Worm (Caenorhabditis elegans) whole organism, late embryonic: ENCODE measurements around the gene wapl-1.

Source experiments
- C08G9.2 ChIP-seq: sonication (generic microtip); optimal IDR thresholded peaks from 2 replicates; lab custom pipeline; 2016; ENCODE audit warnings: mild to moderate bottlenecking, missing genetic modification characterization, moderate library complexity, missing compliant biosample characterization
- T23F11.4 ChIP-seq: fragments of 200-800 bp; sonication (Bioruptor generic); optimal IDR thresholded peaks from 2 replicates; lab custom pipeline; 2018; ENCODE audit warnings: mild to moderate bottlenecking, missing genetic modification characterization, missing compliant biosample characterization
- ceh-18 ChIP-seq: sonication (generic microtip); optimal IDR thresholded peaks from 2 replicates; lab custom pipeline; 2016; ENCODE audit warnings: missing genetic modification characterization, missing compliant biosample characterization
- ceh-24 ChIP-seq: sonication (generic microtip); optimal IDR thresholded peaks from 2 replicates; lab custom pipeline; 2016; ENCODE audit warnings: mild to moderate bottlenecking, missing genetic modification characterization, missing compliant biosample characterization
- ceh-31 ChIP-seq: sonication (generic microtip); optimal IDR thresholded peaks from 2 replicates; lab custom pipeline; 2016; ENCODE audit warnings: missing genetic modification characterization, missing compliant biosample characterization
- ceh-34 ChIP-seq: sonication (generic microtip); optimal IDR thresholded peaks from 2 replicates; lab custom pipeline; 2016; ENCODE audit warnings: mild to moderate bottlenecking, missing genetic modification characterization, missing compliant biosample characterization
- gmeb-2 ChIP-seq: sonication (generic microtip); optimal IDR thresholded peaks from 2 replicates; lab custom pipeline; 2016; ENCODE audit warnings: missing genetic modification characterization, inconsistent platforms, missing compliant biosample characterization
- hlh-13 ChIP-seq: fragments of 200-800 bp; sonication (Bioruptor generic); optimal IDR thresholded peaks from 2 replicates; lab custom pipeline; 2018; ENCODE audit warnings: mild to moderate bottlenecking, missing genetic modification characterization, missing compliant biosample characterization
- hlh-6 ChIP-seq: sonication (generic microtip); optimal IDR thresholded peaks from 2 replicates; lab custom pipeline; 2016; ENCODE audit warnings: missing genotype, missing genetic modification characterization, missing compliant biosample characterization
- hlh-8 ChIP-seq: sonication (generic microtip); optimal IDR thresholded peaks from 2 replicates; lab custom pipeline; 2016; ENCODE audit warnings: missing genotype, missing genetic modification characterization, missing compliant biosample characterization
- lin-11 ChIP-seq: fragments of 200-800 bp; sonication (Bioruptor generic); optimal IDR thresholded peaks from 2 replicates; lab custom pipeline; 2018; ENCODE audit warnings: mild to moderate bottlenecking, missing genetic modification characterization, missing compliant biosample characterization
- pha-2 ChIP-seq: sonication (generic microtip); optimal IDR thresholded peaks from 2 replicates; lab custom pipeline; 2017; ENCODE audit warnings: mild to moderate bottlenecking, missing genetic modification characterization, missing compliant biosample characterization
- sox-2 ChIP-seq: fragments of 200-800 bp; sonication (Bioruptor generic); IDR thresholded peaks from 2 replicates; pipeline ENCODE4 v1.3.6; 2022; ENCODE audit warnings: missing genetic modification reagents, missing genetic modification characterization, missing compliant biosample characterization
- sox-4 ChIP-seq: sonication (generic microtip); optimal IDR thresholded peaks from 2 replicates; lab custom pipeline; 2017; ENCODE audit warnings: mild to moderate bottlenecking, missing genetic modification characterization, inconsistent platforms, missing compliant biosample characterization
- syd-9 ChIP-seq: sonication (generic microtip); optimal IDR thresholded peaks from 2 replicates; lab custom pipeline; 2016; ENCODE audit warnings: mild to moderate bottlenecking, missing genetic modification characterization, moderate library complexity, missing compliant biosample characterization

The wapl-1 gene

DNA sequence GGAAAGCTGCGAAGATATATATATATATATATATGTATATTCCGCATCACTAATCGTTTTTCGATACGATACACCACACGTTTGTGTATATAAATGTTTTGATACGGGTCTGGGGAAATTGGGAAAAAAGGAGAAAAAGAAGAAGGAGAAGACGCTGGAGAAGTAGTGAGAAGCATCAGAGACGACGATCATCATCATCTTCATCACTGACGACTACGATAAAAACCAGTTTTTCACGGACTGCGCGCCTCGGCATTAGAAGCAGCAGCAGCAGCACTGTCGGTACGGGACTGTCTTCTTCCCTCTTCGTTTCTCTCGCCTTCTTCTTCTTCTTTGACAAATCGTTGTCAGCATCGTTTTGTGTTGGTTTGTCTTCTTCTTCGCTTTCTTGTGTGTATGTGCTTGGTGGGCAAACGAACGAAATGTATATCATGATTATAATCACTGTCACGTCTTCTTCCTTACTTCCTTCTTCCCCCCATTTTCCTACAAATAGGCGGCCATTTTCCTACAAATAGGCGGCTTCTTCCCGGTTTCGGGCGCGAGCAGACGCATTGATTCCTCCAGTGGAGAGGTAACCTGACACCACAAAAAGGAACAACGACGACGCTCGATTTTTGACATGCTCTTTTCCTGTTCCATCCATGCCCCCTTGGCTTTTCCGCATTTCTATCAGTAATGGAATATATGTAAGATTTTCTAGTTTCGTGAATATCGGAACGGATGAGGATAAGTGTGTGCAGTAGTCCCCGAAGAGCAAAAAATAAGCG lies 49.3 kb downstream of the wapl-1 start:
- TF ChIP-seq pha-2 (no peak), gmeb-2 (tag; lab: Kevin White, UChicago) (no peak), ceh-31 (tag; lab: Kevin White, UChicago) (no peak), hlh-6 (tag; lab: Kevin White, UChicago) (no peak), hlh-8 (tag; lab: Kevin White, UChicago) (no peak), hlh-13 (GFP tag; lab: Kevin White, UChicago) (no peak), ceh-34 (tag; lab: Kevin White, UChicago) (peak; percentile 95), ceh-18 (no peak), T23F11.4 (GFP tag; lab: Kevin White, UChicago) (no peak)

DNA sequence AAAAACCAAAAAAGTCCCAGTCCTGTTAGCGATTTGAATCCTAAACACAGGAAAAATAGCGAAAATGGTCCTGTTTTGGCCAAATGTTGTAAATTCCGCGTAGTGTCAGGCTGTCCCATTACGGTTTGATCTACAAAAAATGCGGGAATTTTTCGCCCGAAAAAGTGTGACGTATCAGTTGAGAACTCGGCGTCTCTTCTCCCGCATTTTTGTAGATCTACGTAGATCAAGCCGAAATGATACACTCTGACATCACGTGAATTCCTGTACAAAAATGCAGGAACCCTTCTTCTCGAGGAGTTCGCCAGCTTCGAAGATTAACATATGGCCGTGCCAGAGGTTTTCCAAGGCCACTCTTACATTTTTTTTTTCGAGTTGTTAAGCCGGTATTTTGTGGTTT lies 50.0 kb downstream of the wapl-1 start:
- TF ChIP-seq ceh-24 (tag; lab: Kevin White, UChicago) = no peak
- TF ChIP-seq sox-4 (tag; lab: Kevin White, UChicago) = no peak

DNA sequence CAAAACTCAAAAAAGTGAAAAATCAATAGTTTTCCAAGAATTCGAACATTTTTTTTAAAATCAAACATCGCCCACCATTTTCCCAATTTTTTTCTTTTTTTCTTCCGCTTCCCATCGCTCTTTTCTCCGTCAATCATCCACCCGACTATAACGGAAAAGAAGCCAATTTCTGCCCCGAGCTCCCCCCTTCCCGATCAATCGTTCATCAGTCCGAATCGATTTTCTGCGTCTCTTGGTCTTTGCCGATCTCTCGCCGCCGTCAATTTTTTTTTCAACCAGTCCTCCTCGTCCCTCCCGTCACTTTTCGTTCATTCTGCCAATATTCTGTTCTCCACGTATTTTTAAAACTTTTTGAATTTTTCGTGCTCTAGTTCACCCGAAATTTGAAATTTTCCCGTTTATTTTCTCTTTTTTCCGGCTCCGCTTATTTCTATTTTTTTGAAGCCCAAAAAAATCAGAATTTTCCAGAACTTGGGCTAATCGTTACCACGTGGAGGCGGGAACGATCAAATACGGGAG lies 51.5 kb downstream of the wapl-1 start, which contains the start of gene ell-1:
TSS of gene ell-1 (plus strand) at position 469 of the 519 bp plus-strand sequence.
- TF ChIP-seq sox-4 (tag; lab: Kevin White, UChicago) (no peak), sox-2 (no peak), C08G9.2 (peak; percentile 11), lin-11 (tag; lab: Kevin White, UChicago) (no peak)

DNA sequence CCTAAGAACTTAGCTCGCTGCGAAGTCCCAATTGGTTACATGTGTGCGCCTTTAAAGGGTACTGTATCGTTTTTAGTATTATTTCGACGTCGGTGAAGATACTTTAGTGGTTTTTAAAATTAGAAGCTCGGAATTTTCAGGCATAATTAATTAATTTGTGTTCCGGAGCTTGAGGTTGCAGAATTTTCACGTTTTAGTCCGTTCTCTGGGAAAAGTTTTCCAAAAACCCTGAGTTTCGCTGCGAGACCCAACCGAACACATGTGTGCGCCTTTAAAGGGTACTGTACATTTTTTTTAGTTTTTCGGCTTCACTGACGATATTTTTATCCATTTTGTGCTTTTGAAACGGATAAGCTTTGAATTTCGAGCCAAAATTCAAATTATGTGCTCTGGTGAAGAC lies 52.1 kb downstream of the wapl-1 start:
- no peak for TF ChIP-seq syd-9 (tag; lab: Kevin White, UChicago)
